Worm (Caenorhabditis elegans) whole organism, L2 larva: Measurements from ENCODE around the gene sru-40.

ENCODE experiments used
- dmd-4 ChIP-seq: sonication (generic microtip); optimal IDR thresholded peaks from 2 replicates; lab custom pipeline; 2017; ENCODE audit warnings: missing biosample characterization, missing genetic modification characterization
- mab-5 ChIP-seq: fragments of 150-350 bp; optimal IDR thresholded peaks from 2 replicates; lab custom pipeline; 2014; ENCODE audit warnings: missing biosample characterization, missing genetic modification characterization
- nhr-6 ChIP-seq: fragments of 150-350 bp; optimal IDR thresholded peaks from 2 replicates; lab custom pipeline; 2014; ENCODE audit warnings: missing biosample characterization, missing genetic modification characterization
- snpc-4 ChIP-seq: fragments of 150-350 bp; optimal IDR thresholded peaks from 2 replicates; lab custom pipeline; 2014; ENCODE audit warnings: missing biosample characterization, missing genetic modification characterization
- unc-39 ChIP-seq: fragments of 150-350 bp; optimal IDR thresholded peaks from 2 replicates; lab custom pipeline; 2014; ENCODE audit warnings: missing biosample characterization, missing genetic modification characterization
- unc-62 ChIP-seq: fragments of 150-350 bp; optimal IDR thresholded peaks from 2 replicates; lab custom pipeline; 2014; ENCODE audit warnings: missing biosample characterization, missing genetic modification reagents, missing genetic modification characterization
- zag-1 ChIP-seq: fragments of 150-350 bp; optimal IDR thresholded peaks from 2 replicates; lab custom pipeline; 2014; ENCODE audit warnings: missing biosample characterization, missing genetic modification characterization
- ztf-11 ChIP-seq: sonication (generic microtip); optimal IDR thresholded peaks from 2 replicates; lab custom pipeline; 2017; ENCODE audit warnings: missing biosample characterization, missing genetic modification characterization

DNA sequence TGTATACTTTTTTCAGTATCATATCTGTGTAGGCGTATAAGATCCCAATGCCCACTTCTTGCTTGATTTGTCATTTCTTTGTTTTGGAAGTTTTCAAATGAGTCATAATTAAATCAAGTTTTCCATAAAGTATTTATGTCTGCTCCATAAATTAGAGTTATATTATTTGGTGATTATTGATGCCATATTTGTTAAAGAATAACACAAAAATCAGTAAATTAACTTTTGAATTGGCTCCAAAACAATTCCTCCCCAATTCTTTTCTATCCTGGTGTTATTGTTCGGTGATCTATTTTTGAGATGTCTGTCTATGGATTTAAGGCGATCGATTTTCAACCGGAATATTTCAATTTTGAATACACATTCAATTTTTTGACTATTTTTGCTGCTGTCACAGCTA lies 28.6 kb downstream of the sru-40 start, which contains the start of gene sru-37:
- TF ChIP-seq zag-1 (no peak), dmd-4 (tag; lab: Kevin White, UChicago) (no peak), mab-5 (tag; lab: Kevin White, UChicago) (no peak), unc-62 (GFP tag; lab: Kevin White, UChicago) (no peak), snpc-4 (tag; lab: Kevin White, UChicago) (no peak), nhr-6 (no peak), ztf-11 (no peak), unc-39 (tag; lab: Kevin White, UChicago) (no peak)
